Worm (Caenorhabditis elegans) whole organism, L1 larva: ENCODE results near the gene plk-3.

Experiments used
- ama-1 ChIP-seq: fragments of 150-350 bp; optimal IDR thresholded peaks from 2 replicates; lab custom pipeline; 2014
- ces-1 ChIP-seq: fragments of 150-350 bp; optimal IDR thresholded peaks from 2 replicates; lab custom pipeline; 2014; ENCODE audit warnings: missing biosample characterization, missing genetic modification reagents, missing genetic modification characterization
- fos-1 ChIP-seq: fragments of 150-350 bp; optimal IDR thresholded peaks from 2 replicates; lab custom pipeline; 2014; ENCODE audit warnings: missing biosample characterization, missing genetic modification characterization
- lin-15B ChIP-seq: fragments of 150-350 bp; sonication (generic microtip); optimal IDR thresholded peaks from 3 replicates; lab custom pipeline; 2014; ENCODE audit warnings: missing biosample characterization, missing genetic modification characterization
- lir-3 ChIP-seq: sonication (generic microtip); optimal IDR thresholded peaks from 2 replicates; lab custom pipeline; 2016; ENCODE audit warnings: mild to moderate bottlenecking, missing genetic modification characterization, moderate library complexity, missing compliant biosample characterization; ENCODE audit not compliant: poor library complexity
- nhr-28 ChIP-seq: fragments of 150-350 bp; optimal IDR thresholded peaks from 2 replicates; lab custom pipeline; 2014; ENCODE audit warnings: missing biosample characterization, missing genetic modification characterization
- nhr-77 ChIP-seq: fragments of 150-350 bp; optimal IDR thresholded peaks from 2 replicates; lab custom pipeline; 2014; ENCODE audit warnings: missing biosample characterization, missing genetic modification characterization
- pqm-1 ChIP-seq: sonication (generic microtip); optimal IDR thresholded peaks from 3 replicates; lab custom pipeline; 2017; ENCODE audit warnings: missing biosample characterization, missing genetic modification characterization
- sup-37 ChIP-seq: fragments of 200-800 bp; sonication (Bioruptor generic); optimal IDR thresholded peaks from 2 replicates; lab custom pipeline; 2018; ENCODE audit warnings: mild to moderate bottlenecking, missing genetic modification characterization, missing compliant biosample characterization
- tbx-2 ChIP-seq: sonication (generic microtip); optimal IDR thresholded peaks from 2 replicates; lab custom pipeline; 2016; ENCODE audit warnings: missing genetic modification characterization, missing compliant biosample characterization
- unc-62 ChIP-seq: fragments of 150-350 bp; optimal IDR thresholded peaks from 2 replicates; lab custom pipeline; 2014; ENCODE audit warnings: missing biosample characterization, missing genetic modification reagents, missing genetic modification characterization

DNA sequence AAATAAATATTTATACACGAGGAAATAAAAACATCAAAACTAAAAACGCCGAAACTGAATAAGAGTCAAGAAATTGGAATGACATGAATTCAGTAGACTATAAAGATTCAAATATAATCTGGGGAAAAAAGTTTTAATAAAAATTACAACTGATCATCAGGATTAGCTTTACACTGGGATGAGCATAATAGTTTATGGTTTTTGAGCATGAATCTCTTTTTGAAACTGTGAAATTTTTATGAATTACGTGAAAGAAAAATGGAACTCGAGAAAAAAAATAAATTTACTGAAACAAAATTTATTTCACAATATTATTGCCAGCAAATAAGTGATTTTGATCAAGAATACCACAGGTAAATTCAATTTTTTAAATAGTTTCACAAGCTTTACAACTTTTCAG lies 25.5 kb downstream of the plk-3 start, which contains the start of gene B0496.2:
- TF ChIP-seq lin-15B = no peak
- no peak for TF ChIP-seq lir-3
- TF ChIP-seq nhr-28 (tag; lab: Kevin White, UChicago) = no peak
- TF ChIP-seq nhr-77 (tag; lab: Kevin White, UChicago) = no peak
- no peak for TF ChIP-seq fos-1 (tag; lab: Kevin White, UChicago)
- no peak for TF ChIP-seq ama-1
- TF ChIP-seq ces-1 = no peak
- TF ChIP-seq tbx-2 (tag; lab: Kevin White, UChicago) = no peak
- TF ChIP-seq unc-62 (GFP tag; lab: Kevin White, UChicago) = no peak
- TF ChIP-seq sup-37 (GFP tag; lab: Kevin White, UChicago) = no peak
- no peak for TF ChIP-seq pqm-1 (tag; lab: Kevin White, UChicago)
